Fruit fly (Drosophila melanogaster) whole organism, embryonic: ENCODE data around the gene dysc.

Source experiments
- Atf-2 ChIP-seq: fragments of 200-800 bp; sonication (Bioruptor generic); optimal IDR thresholded peaks from 2 replicates; lab custom pipeline; 2016; ENCODE audit warnings: missing biosample characterization, missing genetic modification characterization
- CG10431 ChIP-seq: fragments of 200-800 bp; sonication (Bioruptor generic); optimal IDR thresholded peaks from 3 replicates; lab custom pipeline; 2018; ENCODE audit warnings: missing biosample characterization, mild to moderate bottlenecking, missing genetic modification characterization
- CG10654 ChIP-seq: fragments of 200-800 bp; sonication (Bioruptor generic); optimal IDR thresholded peaks from 2 replicates; lab custom pipeline; 2016; ENCODE audit warnings: missing biosample characterization, missing genetic modification characterization
- CG11247 ChIP-seq: fragments of 200-800 bp; sonication (Bioruptor generic); IDR thresholded peaks from 2 replicates; pipeline ENCODE4 v1.3.6; 2022; ENCODE audit warnings: missing biosample characterization, missing genetic modification characterization
- CG11456 ChIP-seq: fragments of 200-800 bp; sonication (Bioruptor generic); IDR thresholded peaks from 3 replicates; pipeline ENCODE4 v1.3.6; 2022; ENCODE audit warnings: missing biosample characterization, missing genetic modification characterization
- CG12236 ChIP-seq: fragments of 200-800 bp; sonication (Bioruptor generic); optimal IDR thresholded peaks from 2 replicates; lab custom pipeline; 2016; ENCODE audit warnings: missing biosample characterization, missing genetic modification characterization
- CG12769 ChIP-seq: fragments of 200-800 bp; sonication (Bioruptor generic); optimal IDR thresholded peaks from 2 replicates; lab custom pipeline; 2019; ENCODE audit warnings: missing biosample characterization, mild to moderate bottlenecking, missing genetic modification characterization, moderate library complexity
- CG16813 ChIP-seq: fragments of 200-800 bp; sonication (Bioruptor generic); IDR thresholded peaks from 3 replicates; pipeline ENCODE4 v1.3.6; 2022; ENCODE audit warnings: missing biosample characterization, missing genetic modification characterization; ENCODE audit not compliant: partially characterized antibody
- CG18599 ChIP-seq: fragments of 200-800 bp; sonication (Bioruptor generic); optimal IDR thresholded peaks from 3 replicates; lab custom pipeline; 2017; ENCODE audit warnings: missing biosample characterization, missing genetic modification characterization, mild to moderate bottlenecking, moderate library complexity, missing genetic modification reagents
- CG3065 ChIP-seq: fragments of 200-800 bp; sonication (Bioruptor generic); optimal IDR thresholded peaks from 2 replicates; lab custom pipeline; 2016; ENCODE audit warnings: missing biosample characterization, missing genetic modification characterization
- CG31388 ChIP-seq: fragments of 200-800 bp; sonication (Bioruptor generic); optimal IDR thresholded peaks from 2 replicates; lab custom pipeline; 2016; ENCODE audit warnings: missing biosample characterization, missing genetic modification characterization
- CG33557 ChIP-seq: fragments of 200-800 bp; sonication (Bioruptor generic); optimal IDR thresholded peaks from 2 replicates; lab custom pipeline; 2019; ENCODE audit warnings: missing biosample characterization, mild to moderate bottlenecking, missing genetic modification characterization, moderate library complexity
- CG3726 ChIP-seq: fragments of 200-800 bp; sonication (Bioruptor generic); IDR thresholded peaks from 3 replicates; pipeline ENCODE4, ENCODE4 v1.3.6; 2022; ENCODE audit warnings: missing biosample characterization, missing genetic modification characterization
- CG3838 ChIP-seq: fragments of 200-800 bp; sonication (Bioruptor generic); optimal IDR thresholded peaks from 3 replicates; lab custom pipeline; 2016; ENCODE audit warnings: missing biosample characterization, missing genetic modification characterization
- CG4360 ChIP-seq: fragments of 200-800 bp; sonication (Bioruptor generic); IDR thresholded peaks from 2 replicates; pipeline ENCODE4 v1.3.6; 2022; ENCODE audit warnings: missing biosample characterization, missing genetic modification characterization
- CG43689 ChIP-seq: fragments of 200-800 bp; sonication (Bioruptor generic); IDR thresholded peaks from 2 replicates; pipeline ENCODE4 v1.3.6; 2022; ENCODE audit warnings: missing biosample characterization, missing genetic modification characterization
- CG6254 ChIP-seq: fragments of 200-800 bp; sonication (Bioruptor generic); optimal IDR thresholded peaks from 3 replicates; lab custom pipeline; 2017; ENCODE audit warnings: mild to moderate bottlenecking, missing biosample characterization, missing genetic modification reagents, missing genetic modification characterization
- CG6854 ChIP-seq: fragments of 200-800 bp; sonication (Bioruptor generic); optimal IDR thresholded peaks from 3 replicates; lab custom pipeline; 2017; ENCODE audit warnings: missing biosample characterization, mild to moderate bottlenecking, missing genetic modification characterization
- CG7271 ChIP-seq: fragments of 200-800 bp; sonication (Bioruptor generic); optimal IDR thresholded peaks from 2 replicates; lab custom pipeline; 2018; ENCODE audit warnings: missing biosample characterization, mild to moderate bottlenecking, missing genetic modification characterization, moderate library complexity
- CG8765 ChIP-seq: fragments of 200-800 bp; sonication (Bioruptor generic); IDR thresholded peaks from 2 replicates; pipeline ENCODE4 v1.3.6; 2022; ENCODE audit warnings: missing biosample characterization, missing genetic modification characterization
- CG9817 ChIP-seq: fragments of 200-800 bp; sonication (Bioruptor generic); optimal IDR thresholded peaks from 2 replicates; lab custom pipeline; 2018; ENCODE audit warnings: missing biosample characterization, mild to moderate bottlenecking, missing genetic modification characterization, moderate library complexity
- CG9876 ChIP-seq: fragments of 200-800 bp; sonication (Bioruptor generic); optimal IDR thresholded peaks from 2 replicates; lab custom pipeline; 2016; ENCODE audit warnings: missing biosample characterization, missing genetic modification characterization
- Fer1 ChIP-seq: fragments of 200-800 bp; sonication (Bioruptor generic); optimal IDR thresholded peaks from 2 replicates; lab custom pipeline; 2017; ENCODE audit warnings: missing biosample characterization, mild to moderate bottlenecking, missing genetic modification characterization
- Fer2 ChIP-seq: fragments of 200-800 bp; sonication (Bioruptor generic); optimal IDR thresholded peaks from 2 replicates; lab custom pipeline; 2018; ENCODE audit warnings: missing biosample characterization, mild to moderate bottlenecking, missing genetic modification characterization, moderate library complexity
- Hmr ChIP-seq: fragments of 200-800 bp; sonication (Bioruptor generic); optimal IDR thresholded peaks from 3 replicates; lab custom pipeline; 2017; ENCODE audit warnings: mild to moderate bottlenecking, missing biosample characterization, missing genetic modification reagents, missing genetic modification characterization
- Rx ChIP-seq: fragments of 200-800 bp; sonication (Bioruptor generic); IDR thresholded peaks from 2 replicates; pipeline ENCODE4 v1.3.6; 2022; ENCODE audit warnings: missing biosample characterization, missing genetic modification characterization
- Sin3A ChIP-seq: fragments of >200 bp; optimal IDR thresholded peaks from 2 replicates; lab custom pipeline; 2018
- Sry-δ ChIP-seq: fragments of 200-800 bp; sonication (Bioruptor generic); optimal IDR thresholded peaks from 2 replicates; lab custom pipeline; 2016; ENCODE audit warnings: missing biosample characterization, missing genetic modification characterization
- TFAM ChIP-seq: fragments of 200-800 bp; sonication (Bioruptor generic); optimal IDR thresholded peaks from 2 replicates; lab custom pipeline; 2017; ENCODE audit warnings: missing biosample characterization, missing genetic modification characterization, inconsistent platforms
- aop ChIP-seq: fragments of 200-800 bp; sonication (Bioruptor generic); IDR thresholded peaks from 2 replicates; pipeline ENCODE4 v1.3.6; 2022; ENCODE audit warnings: missing biosample characterization, missing genetic modification characterization
- cg ChIP-seq: fragments of 200-800 bp; sonication (Bioruptor generic); optimal IDR thresholded peaks from 3 replicates; lab custom pipeline; 2019; ENCODE audit warnings: missing biosample characterization, mild to moderate bottlenecking, missing genetic modification characterization, moderate library complexity
- danr ChIP-seq: fragments of 200-800 bp; sonication (Bioruptor generic); IDR thresholded peaks from 2 replicates; pipeline ENCODE4 v1.3.6; 2022; ENCODE audit warnings: missing biosample characterization, missing genetic modification characterization
- dimm ChIP-seq: fragments of 200-800 bp; sonication (Bioruptor generic); IDR thresholded peaks from 2 replicates; pipeline ENCODE4 v1.3.6; 2022; ENCODE audit warnings: missing biosample characterization, missing genetic modification characterization
- eve ChIP-seq, 2 experiments: fragments of >200 bp; optimal IDR thresholded peaks; 2 replicates each; lab custom pipeline; 2017; ENCODE audit warnings: missing biosample characterization in 2 of 2, missing genetic modification characterization in 2 of 2
- ftz-f1 ChIP-seq: fragments of 200-800 bp; sonication (Bioruptor generic); optimal IDR thresholded peaks from 2 replicates; lab custom pipeline; 2016; ENCODE audit warnings: missing biosample characterization, missing genetic modification characterization
- grn ChIP-seq: fragments of 200-800 bp; sonication (Bioruptor generic); optimal IDR thresholded peaks from 3 replicates; lab custom pipeline; 2017; ENCODE audit warnings: missing biosample characterization, missing genetic modification characterization
- gsb ChIP-seq: fragments of 200-800 bp; sonication (Bioruptor generic); IDR thresholded peaks from 2 replicates; pipeline ENCODE4 v1.3.6; 2022; ENCODE audit warnings: missing biosample characterization, missing genetic modification characterization
- hb ChIP-seq: fragments of 200-800 bp; sonication (Bioruptor generic); IDR thresholded peaks from 3 replicates; pipeline ENCODE4 v1.3.6; 2022; ENCODE audit warnings: missing biosample characterization, missing genetic modification characterization; ENCODE audit not compliant: partially characterized antibody
- hkb ChIP-seq, 2 experiments: fragments of 200-800 bp in 1 of 2; fragments of >200 bp in 1 of 2; sonication (Bioruptor generic) in 1 of 2; IDR thresholded peaks in 1 of 2; optimal IDR thresholded peaks in 1 of 2; 2 replicates each; pipeline versions ENCODE4 v1.3.6 to Lab custom; 2017 to 2022; ENCODE audit warnings: missing biosample characterization in 1 of 2, missing genetic modification characterization in 1 of 2
- hth ChIP-seq: fragments of >200 bp; optimal IDR thresholded peaks from 2 replicates; lab custom pipeline; 2017; ENCODE audit warnings: inconsistent platforms
- jing ChIP-seq: fragments of 200-800 bp; sonication (Bioruptor generic); optimal IDR thresholded peaks from 2 replicates; lab custom pipeline; 2018; ENCODE audit warnings: missing biosample characterization, mild to moderate bottlenecking, missing genetic modification characterization
- knrl ChIP-seq: fragments of 200-800 bp; sonication (Bioruptor generic); IDR thresholded peaks from 3 replicates; pipeline ENCODE4 v1.3.6; 2022; ENCODE audit warnings: missing biosample characterization, missing genetic modification characterization; ENCODE audit not compliant: partially characterized antibody
- nmo ChIP-seq: fragments of 200-800 bp; sonication (Bioruptor generic); optimal IDR thresholded peaks from 2 replicates; lab custom pipeline; 2018; ENCODE audit warnings: missing biosample characterization, mild to moderate bottlenecking, missing genetic modification characterization, moderate library complexity
- odd ChIP-seq: fragments of 200-800 bp; sonication (Bioruptor generic); optimal IDR thresholded peaks from 2 replicates; lab custom pipeline; 2017; ENCODE audit warnings: missing biosample characterization, mild to moderate bottlenecking, missing genetic modification characterization
- pan ChIP-seq, 4 experiments: fragments of >200 bp in 3 of 4; fragments of 200-800 bp in 1 of 4; sonication (Bioruptor generic) in 1 of 4; optimal IDR thresholded peaks in 3 of 4; IDR thresholded peaks in 1 of 4; 2 replicates each; pipeline versions ENCODE4 v1.3.6 to Lab custom; 2017 to 2022; ENCODE audit warnings: missing biosample characterization in 2 of 4, missing genetic modification characterization in 2 of 4, mixed read lengths in 1 of 4
- peb ChIP-seq: fragments of 200-800 bp; sonication (Bioruptor generic); IDR thresholded peaks from 2 replicates; pipeline ENCODE4 v1.3.6; 2022; ENCODE audit warnings: missing biosample characterization, missing genetic modification characterization
- pum ChIP-seq: fragments of 200-800 bp; sonication (Bioruptor generic); optimal IDR thresholded peaks from 2 replicates; lab custom pipeline; 2016; ENCODE audit warnings: missing biosample characterization, missing genetic modification characterization
- run ChIP-seq: fragments of 200-800 bp; sonication (Bioruptor generic); optimal IDR thresholded peaks from 3 replicates; lab custom pipeline; 2018; ENCODE audit warnings: missing biosample characterization, mild to moderate bottlenecking, missing genetic modification characterization
- sens ChIP-seq: fragments of 200-800 bp; sonication (Bioruptor generic); peaks from one replicate; lab custom pipeline; 2016; ENCODE audit warnings: missing biosample characterization, missing genetic modification characterization
- sens-2 ChIP-seq: fragments of 200-800 bp; sonication (Bioruptor generic); IDR thresholded peaks from 2 replicates; pipeline ENCODE4 v1.3.6; 2022; ENCODE audit warnings: missing biosample characterization, missing genetic modification characterization

Gene dysc

dm6 chr3L:13911649-13912260 is 8.7 kb upstream of the dysc start (continued):
- no peak for TF ChIP-seq CG11456 (GFP tag; lab: Robert Waterston, UW)
- TF ChIP-seq sens-2 (GFP tag; lab: Robert Waterston, UW), result no peak
- no peak for TF ChIP-seq eve (GFP tag; optimal IDR thresholded peaks at IDR 0.05; lab: Kevin White, UChicago)
- no peak for TF ChIP-seq CG12236 (GFP tag; lab: Kevin White, UChicago)
- peak; percentile 47 for TF ChIP-seq CG9817 (tag; lab: Kevin White, UChicago)
- TF ChIP-seq Fer1 (GFP tag; lab: Kevin White, UChicago), result peak; percentile 62
- TF ChIP-seq CG33557 (GFP tag; lab: Kevin White, UChicago), result no peak
- no peak for TF ChIP-seq Sry-δ
- no peak for TF ChIP-seq Sin3A (lab: Kevin White, UChicago)
- TF ChIP-seq CG11247 (GFP tag; lab: Robert Waterston, UW), result peak; percentile 59; the same call in 1 of the 2 replicates
- peak; percentile 66 for TF ChIP-seq nmo (GFP tag; lab: Kevin White, UChicago)
- TF ChIP-seq CG9876, result no peak
- TF ChIP-seq pan (optimal IDR thresholded peaks at IDR 0.05; lab: Kevin White, UChicago), result no peak
- peak in 1 of 2 experiments; percentile 76 for TF ChIP-seq pan (GFP tag; optimal IDR thresholded peaks at IDR 0.05 in 1 of 2, IDR thresholded peaks at IDR 0.05 in 1 of 2)
- no peak for TF ChIP-seq peb
- no peak for TF ChIP-seq Fer2 (tag; lab: Kevin White, UChicago)
- peak; percentile 67 for TF ChIP-seq danr (GFP tag; lab: Robert Waterston, UW)
- no peak for TF ChIP-seq TFAM (GFP tag; lab: Kevin White, UChicago)
- TF ChIP-seq sens, result peak; percentile 71
- no peak for TF ChIP-seq hb (GFP tag; lab: Robert Waterston, UW)
- TF ChIP-seq CG3065 (GFP tag; lab: Kevin White, UChicago), result no peak
- TF ChIP-seq CG6254 (GFP tag; lab: Kevin White, UChicago), result peak; percentile 31
- no peak for TF ChIP-seq grn (GFP tag; lab: Kevin White, UChicago)
- TF ChIP-seq CG10431 (GFP tag; lab: Kevin White, UChicago), result no peak
- TF ChIP-seq pum, result no peak
- peak; percentile 26; the same call in 1 of the 2 replicates for TF ChIP-seq dimm (GFP tag; lab: Robert Waterston, UW)
- TF ChIP-seq CG31388 (GFP tag; lab: Kevin White, UChicago), result peak; percentile 39
- TF ChIP-seq Atf-2 (GFP tag; lab: Kevin White, UChicago), result no peak
- no peak for TF ChIP-seq hth
- TF ChIP-seq CG3726 (GFP tag; lab: Robert Waterston, UW), result no peak
- no peak for TF ChIP-seq aop (GFP tag; lab: Robert Waterston, UW)
- no peak for TF ChIP-seq CG7271 (tag; lab: Kevin White, UChicago)
- TF ChIP-seq CG6854 (GFP tag; lab: Kevin White, UChicago), result peak; percentile 3
- TF ChIP-seq Hmr (GFP tag; lab: Kevin White, UChicago), result peak; percentile 64
- TF ChIP-seq ftz-f1 (GFP tag; lab: Kevin White, UChicago), result no peak
- TF ChIP-seq CG16813 (GFP tag; lab: Robert Waterston, UW), result no peak
- no peak for TF ChIP-seq cg
- TF ChIP-seq knrl (GFP tag; lab: Robert Waterston, UW), result no peak
- peak; percentile 34 for TF ChIP-seq CG10654
- peak; percentile 50 for TF ChIP-seq Rx (GFP tag; lab: Robert Waterston, UW)
- peak; percentile 2 for TF ChIP-seq run (tag; lab: Kevin White, UChicago)
- TF ChIP-seq CG8765 (GFP tag; lab: Robert Waterston, UW), result no peak
- peak; percentile 30; the same call in 1 of the 2 replicates for TF ChIP-seq CG4360 (GFP tag; lab: Robert Waterston, UW)
- TF ChIP-seq CG3838 (GFP tag; lab: Kevin White, UChicago), result no peak
- TF ChIP-seq jing, result peak; percentile 34
- TF ChIP-seq CG12769 (tag; lab: Kevin White, UChicago), result no peak
- no peak for TF ChIP-seq CG43689 (GFP tag; lab: Robert Waterston, UW)
- peak; percentile 57 for TF ChIP-seq CG18599 (GFP tag; lab: Kevin White, UChicago)
- TF ChIP-seq odd, result peak; percentile 55
- TF ChIP-seq hkb (optimal IDR thresholded peaks at IDR 0.05; lab: Kevin White, UChicago), result no peak
- TF ChIP-seq hkb (GFP tag; IDR thresholded peaks at IDR 0.05; lab: Robert Waterston, UW), result peak; percentile 63
- peak; percentile 25; the same call in 1 of the 2 replicates for TF ChIP-seq gsb (GFP tag; lab: Robert Waterston, UW)
